Worm (Caenorhabditis elegans): ENCODE results near the gene ges-1.

DNA sequence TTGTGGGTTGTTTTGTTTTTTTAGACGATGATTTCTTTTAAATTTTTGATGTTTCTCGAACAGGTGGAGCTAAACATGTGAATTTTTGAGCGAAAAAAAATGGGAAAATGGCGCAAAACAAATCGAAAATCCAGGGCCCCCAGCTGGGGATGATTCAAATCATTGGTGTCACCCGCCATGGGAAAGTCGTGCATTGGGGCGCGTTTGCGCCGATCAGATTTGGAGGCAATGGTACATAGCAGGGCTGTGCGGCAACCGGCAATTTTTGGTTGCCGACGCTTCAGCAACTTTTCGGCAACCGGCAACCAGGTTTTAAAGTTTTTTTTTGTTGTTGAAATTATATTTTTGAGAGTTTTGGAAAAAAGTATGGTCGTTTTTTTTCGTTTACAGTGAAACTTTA, 41.5 kb downstream of the ges-1 start:
- no peak for TF ChIP-seq nhr-237 (tag; optimal IDR thresholded peaks at IDR 0.05)
- no peak for TF ChIP-seq ZK546.5 (tag; optimal IDR thresholded peaks at IDR 0.05)
- TF ChIP-seq aly-2 (tag; optimal IDR thresholded peaks at IDR 0.05), result no peak
- TF ChIP-seq hif-1 (tag; optimal IDR thresholded peaks at IDR 0.05), result no peak
- no peak for TF ChIP-seq ceh-62 (tag; optimal IDR thresholded peaks at IDR 0.05)
- TF ChIP-seq nhr-10 (tag; optimal IDR thresholded peaks at IDR 0.05), result no peak
- TF ChIP-seq Y5F2A.4 (GFP tag; optimal IDR thresholded peaks at IDR 0.05), result no peak
- TF ChIP-seq ama-1 (optimal IDR thresholded peaks at IDR 0.05), result no peak
- TF ChIP-seq sdz-12 (GFP tag; optimal IDR thresholded peaks at IDR 0.05), result no peak
- no peak for TF ChIP-seq unc-62 (GFP tag; optimal IDR thresholded peaks at IDR 0.05 in 1 of 2)
- TF ChIP-seq unc-62 (tag; optimal IDR thresholded peaks at IDR 0.05), result no peak
- TF ChIP-seq nhr-25 (tag; optimal IDR thresholded peaks at IDR 0.05; ENCODE audit: borderline replicate concordance, insufficient read depth), result no peak
